Worm (Caenorhabditis elegans): ENCODE data around the gene msp-152.

DNA sequence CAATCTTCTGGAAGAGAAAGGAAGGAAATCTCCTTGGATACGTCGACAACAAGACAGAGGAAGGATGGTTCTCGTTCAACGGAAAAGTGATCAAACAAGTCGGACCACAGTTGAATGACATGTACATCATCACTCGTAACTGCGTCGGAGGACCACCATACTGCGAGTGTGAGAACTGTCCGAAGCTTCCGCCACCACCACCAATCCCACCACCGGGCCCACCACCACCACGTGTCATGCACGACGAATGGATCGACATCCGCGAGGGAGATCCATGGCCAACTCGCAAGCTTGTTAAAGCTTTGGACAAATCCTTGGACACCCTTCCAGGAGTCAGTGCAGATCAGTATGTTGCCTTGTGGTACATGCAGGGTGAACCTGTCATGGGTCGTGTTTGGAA lies 1.5 kb upstream of the msp-152 start:
- TF ChIP-seq nhr-77 (tag; optimal IDR thresholded peaks at IDR 0.05) (no peak), zag-1 (tag; optimal IDR thresholded peaks at IDR 0.05) (no peak), R02D3.7 (tag; optimal IDR thresholded peaks at IDR 0.05) (no peak), fos-1 (tag; optimal IDR thresholded peaks at IDR 0.05) (no peak), ama-1 (optimal IDR thresholded peaks at IDR 0.05) (no peak), ztf-11 (tag; optimal IDR thresholded peaks at IDR 0.05) (no peak)
